Worm (Caenorhabditis elegans): ENCODE data around the gene Y71H2B.11.

Gene Y71H2B.11

DNA sequence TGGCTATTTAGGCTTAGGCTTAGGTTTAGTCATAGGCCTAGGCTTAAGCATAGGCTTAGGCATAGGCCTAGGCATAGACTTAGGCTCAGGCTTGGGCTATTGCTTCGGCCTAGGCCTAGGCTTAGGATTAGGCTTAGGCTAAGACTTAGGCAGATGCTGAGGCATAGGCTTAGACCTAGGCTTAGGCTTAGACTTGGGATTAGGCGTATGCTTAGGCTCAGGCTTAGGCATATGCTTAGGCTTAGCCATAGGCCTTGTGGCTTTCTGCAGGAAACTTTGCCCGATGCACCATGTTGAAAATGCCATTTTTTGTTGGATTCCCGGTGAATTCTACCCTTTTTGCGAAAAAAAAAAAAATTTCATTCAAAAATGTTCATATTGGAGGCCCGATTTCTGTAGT, 25.8 kb upstream of the Y71H2B.11 start:
- TF ChIP-seq hlh-17 (GFP tag; optimal IDR thresholded peaks at IDR 0.05; ENCODE audit: borderline replicate concordance) (no peak), unc-130 (tag; optimal IDR thresholded peaks at IDR 0.05) (no peak), C04F5.9 (tag; optimal IDR thresholded peaks at IDR 0.05) (no peak), grh-1 (GFP tag; IDR thresholded peaks at IDR 0.05) (no peak), Y116A8C.19 (tag; optimal IDR thresholded peaks at IDR 0.05; ENCODE audit: borderline replicate concordance) (no peak), nhr-20 (tag; optimal IDR thresholded peaks at IDR 0.05) (no peak), mab-9 (GFP tag; IDR thresholded peaks at IDR 0.05) (no peak), egl-27 (tag; optimal IDR thresholded peaks at IDR 0.05) (no peak), nhr-11 (tag; optimal IDR thresholded peaks at IDR 0.05) (no peak), pax-3 (tag; optimal IDR thresholded peaks at IDR 0.05) (no peak), ces-1 (GFP tag; optimal IDR thresholded peaks at IDR 0.05) (no peak), jun-1 (tag; optimal IDR thresholded peaks at IDR 0.05) (no peak), ceh-63 (GFP tag; optimal IDR thresholded peaks at IDR 0.05) (no peak)

- TF ChIP-seq F16B12.6 (tag; optimal IDR thresholded peaks at IDR 0.05): no peak
- TF ChIP-seq C34B4.2 (tag; optimal IDR thresholded peaks at IDR 0.05): no peak
- no peak for TF ChIP-seq C04F5.9 (tag; optimal IDR thresholded peaks at IDR 0.05)
- peak; percentile 4 for TF ChIP-seq skn-1 (tag; optimal IDR thresholded peaks at IDR 0.05)
- TF ChIP-seq nhr-12 (tag; optimal IDR thresholded peaks at IDR 0.05): no peak
- TF ChIP-seq aly-2 (tag; optimal IDR thresholded peaks at IDR 0.05): peak; percentile 33
- peak; percentile 66 for TF ChIP-seq swsn-7 (tag; optimal IDR thresholded peaks at IDR 0.05)
- peak; percentile 91 for TF ChIP-seq blmp-1 (tag; optimal IDR thresholded peaks at IDR 0.05)
- TF ChIP-seq egl-27 (tag; optimal IDR thresholded peaks at IDR 0.05): no peak
- no peak for TF ChIP-seq elt-2 (tag; optimal IDR thresholded peaks at IDR 0.05)
- peak; percentile 74 to 78 for TF ChIP-seq efl-1 (optimal IDR thresholded peaks at IDR 0.05)
- peak; percentile 52 to 93 for TF ChIP-seq efl-1 (GFP tag; optimal IDR thresholded peaks at IDR 0.05 in 1 of 2)
- peak; percentile 27; the same call in 1 of the 2 replicates for TF ChIP-seq isw-1 (GFP tag; IDR thresholded peaks at IDR 0.05)
- no peak for TF ChIP-seq ztf-4 (tag; optimal IDR thresholded peaks at IDR 0.05)
- no peak for TF ChIP-seq vab-15 (tag; optimal IDR thresholded peaks at IDR 0.05)
- TF ChIP-seq nhr-77 (tag; optimal IDR thresholded peaks at IDR 0.05): no peak
- TF ChIP-seq nhr-28 (tag; optimal IDR thresholded peaks at IDR 0.05): no peak
- TF ChIP-seq lin-13 (GFP tag; optimal IDR thresholded peaks at IDR 0.05): no peak
- peak; percentile 15 for TF ChIP-seq jun-1 (tag; optimal IDR thresholded peaks at IDR 0.05)
- no peak for TF ChIP-seq ets-5 (GFP tag; IDR thresholded peaks at IDR 0.05)
- TF ChIP-seq lin-39 (tag; optimal IDR thresholded peaks at IDR 0.05): no peak
- TF ChIP-seq nhr-76 (tag; optimal IDR thresholded peaks at IDR 0.05): no peak
- no peak for TF ChIP-seq nhr-90 (tag; optimal IDR thresholded peaks at IDR 0.05; ENCODE audit: poor library complexity)
- no peak for TF ChIP-seq Y116A8C.19 (tag; optimal IDR thresholded peaks at IDR 0.05; ENCODE audit: borderline replicate concordance)
- TF ChIP-seq pax-3 (tag; optimal IDR thresholded peaks at IDR 0.05): no peak
- peak; percentile 69 for TF ChIP-seq nhr-85 (tag)
- peak; percentile 83 for TF ChIP-seq lin-14 (GFP tag; optimal IDR thresholded peaks at IDR 0.05)
- TF ChIP-seq ztf-11 (tag; optimal IDR thresholded peaks at IDR 0.05): no peak
- TF ChIP-seq rnt-1 (tag; optimal IDR thresholded peaks at IDR 0.05): peak; percentile 63
- peak; percentile 16 for TF ChIP-seq fkh-8 (tag; optimal IDR thresholded peaks at IDR 0.05)
- peak in 2 of 3 experiments; percentile 48 to 54 for TF ChIP-seq ceh-82 (tag; optimal IDR thresholded peaks at IDR 0.05)
- no peak for TF ChIP-seq mef-2 (tag; optimal IDR thresholded peaks at IDR 0.05)
- TF ChIP-seq mdl-1 (tag; optimal IDR thresholded peaks at IDR 0.05): peak in 1 of 2 experiments; percentile 71
- TF ChIP-seq elt-3 (tag; optimal IDR thresholded peaks at IDR 0.05): peak in 1 of 6 experiments; percentile 28
- peak; percentile 21 for TF ChIP-seq unc-86 (tag; optimal IDR thresholded peaks at IDR 0.05)
- TF ChIP-seq unc-98 (GFP tag; IDR thresholded peaks at IDR 0.05): no peak
- TF ChIP-seq tbx-2 (tag; optimal IDR thresholded peaks at IDR 0.05): peak; percentile 62
- peak; percentile 29 for TF ChIP-seq xbp-1 (tag; optimal IDR thresholded peaks at IDR 0.05)
- TF ChIP-seq C16A3.4 (tag; optimal IDR thresholded peaks at IDR 0.05): peak; percentile 14
- no peak for TF ChIP-seq sox-4 (tag; optimal IDR thresholded peaks at IDR 0.05)
- peak; percentile 28 for TF ChIP-seq nhr-20 (tag; optimal IDR thresholded peaks at IDR 0.05)
- TF ChIP-seq irx-1 (tag; optimal IDR thresholded peaks at IDR 0.05): peak; percentile 40
- TF ChIP-seq fkh-4 (tag; optimal IDR thresholded peaks at IDR 0.05; ENCODE audit: borderline replicate concordance): no peak
- peak; percentile 63 for TF ChIP-seq nhr-47 (tag; optimal IDR thresholded peaks at IDR 0.05)
- no peak for TF ChIP-seq ama-1 (optimal IDR thresholded peaks at IDR 0.05)
These were observed 25.2 kb upstream of the Y71H2B.11 start for ce11 chrIII:2578563-2578962.
